Worm (Caenorhabditis elegans) whole organism, L1 larva: Measurements from ENCODE around the gene lips-9.

ENCODE experiments used
- C04F5.9 ChIP-seq: sonication (generic microtip); optimal IDR thresholded peaks from 2 replicates; lab custom pipeline; 2016; ENCODE audit warnings: missing genetic modification characterization, missing compliant biosample characterization
- aha-1 ChIP-seq: fragments of 150-350 bp; optimal IDR thresholded peaks from 2 replicates; lab custom pipeline; 2014; ENCODE audit warnings: missing biosample characterization, missing genetic modification characterization
- blmp-1 ChIP-seq: fragments of 150-350 bp; optimal IDR thresholded peaks from 2 replicates; lab custom pipeline; 2014; ENCODE audit warnings: missing biosample characterization, missing genetic modification characterization
- ceh-90 ChIP-seq: sonication (generic microtip); optimal IDR thresholded peaks from 2 replicates; lab custom pipeline; 2016; ENCODE audit warnings: missing genetic modification characterization, missing compliant biosample characterization
- efl-1 ChIP-seq, 4 experiments: fragments of 150-350 bp; optimal IDR thresholded peaks in 3 of 4; peaks in 1 of 4; 1 replicate in 1 of 4; 2 replicates in 3 of 4; lab custom pipeline; 2014; ENCODE audit warnings: missing biosample characterization in 2 of 4, missing genetic modification characterization in 2 of 4, missing genetic modification reagents in 2 of 4
- elt-2 ChIP-seq: sonication (generic microtip); optimal IDR thresholded peaks from 2 replicates; lab custom pipeline; 2016; ENCODE audit warnings: missing genetic modification characterization, mild to moderate bottlenecking, inconsistent platforms, missing compliant biosample characterization, missing genetic modification reagents
- elt-3 ChIP-seq, 6 experiments: fragments of 150-350 bp in 1 of 6; sonication (generic microtip); optimal IDR thresholded peaks; 2 replicates each; lab custom pipeline; 2017 to 2018; ENCODE audit warnings: missing biosample characterization in 6 of 6, missing genetic modification characterization in 6 of 6, inconsistent platforms in 1 of 6
- fkh-4 ChIP-seq: sonication (generic microtip); optimal IDR thresholded peaks from 2 replicates; lab custom pipeline; 2016; ENCODE audit warnings: missing compliant biosample characterization, missing genetic modification characterization, borderline replicate concordance
- fkh-8 ChIP-seq: sonication (generic microtip); optimal IDR thresholded peaks from 2 replicates; lab custom pipeline; 2016; ENCODE audit warnings: mild to moderate bottlenecking, missing genetic modification characterization, missing compliant biosample characterization
- hlh-17 ChIP-seq: fragments of 200-800 bp; sonication (Bioruptor generic); optimal IDR thresholded peaks from 2 replicates; lab custom pipeline; 2018; ENCODE audit warnings: missing genetic modification characterization, mild to moderate bottlenecking, missing compliant biosample characterization, moderate library complexity, borderline replicate concordance
- hlh-4 ChIP-seq: sonication (generic microtip); optimal IDR thresholded peaks from 2 replicates; lab custom pipeline; 2016; ENCODE audit warnings: mild to moderate bottlenecking, missing genetic modification characterization, missing compliant biosample characterization
- jun-1 ChIP-seq: fragments of 150-350 bp; optimal IDR thresholded peaks from 2 replicates; lab custom pipeline; 2014; ENCODE audit warnings: missing biosample characterization, missing genetic modification reagents, missing genetic modification characterization
- lin-13 ChIP-seq: fragments of 150-350 bp; optimal IDR thresholded peaks from 2 replicates; lab custom pipeline; 2014; ENCODE audit warnings: missing biosample characterization, missing genetic modification reagents, missing genetic modification characterization
- lin-14 ChIP-seq: fragments of 200-800 bp; sonication (Bioruptor generic); optimal IDR thresholded peaks from 2 replicates; lab custom pipeline; 2018; ENCODE audit warnings: mild to moderate bottlenecking, missing genetic modification characterization, moderate library complexity, missing compliant biosample characterization
- lir-3 ChIP-seq: sonication (generic microtip); optimal IDR thresholded peaks from 2 replicates; lab custom pipeline; 2016; ENCODE audit warnings: mild to moderate bottlenecking, missing genetic modification characterization, moderate library complexity, missing compliant biosample characterization; ENCODE audit not compliant: poor library complexity
- lsy-2 ChIP-seq, 2 experiments: fragments of 150-350 bp; optimal IDR thresholded peaks; 2 replicates each; lab custom pipeline; 2014; ENCODE audit warnings: missing biosample characterization in 2 of 2, missing genetic modification characterization in 2 of 2
- nhr-12 ChIP-seq: sonication (generic microtip); optimal IDR thresholded peaks from 2 replicates; lab custom pipeline; 2017; ENCODE audit warnings: missing biosample characterization, missing genetic modification characterization
- nhr-20 ChIP-seq: sonication (generic microtip); optimal IDR thresholded peaks from 2 replicates; lab custom pipeline; 2016; ENCODE audit warnings: mild to moderate bottlenecking, missing genetic modification characterization, missing compliant biosample characterization
- nhr-47 ChIP-seq: sonication (generic microtip); optimal IDR thresholded peaks from 2 replicates; lab custom pipeline; 2016; ENCODE audit warnings: mild to moderate bottlenecking, missing genetic modification characterization, moderate library complexity, missing compliant biosample characterization
- nhr-77 ChIP-seq: fragments of 150-350 bp; optimal IDR thresholded peaks from 2 replicates; lab custom pipeline; 2014; ENCODE audit warnings: missing biosample characterization, missing genetic modification characterization
- nhr-85 ChIP-seq: sonication (generic microtip); peaks from one replicate; lab custom pipeline; 2016; ENCODE audit warnings: missing genetic modification characterization, inconsistent platforms, missing compliant biosample characterization
- nhr-90 ChIP-seq: sonication (generic microtip); optimal IDR thresholded peaks from 2 replicates; lab custom pipeline; 2016; ENCODE audit warnings: mild to moderate bottlenecking, missing genetic modification characterization, missing compliant biosample characterization; ENCODE audit not compliant: poor library complexity
- pqm-1 ChIP-seq: sonication (generic microtip); optimal IDR thresholded peaks from 3 replicates; lab custom pipeline; 2017; ENCODE audit warnings: missing biosample characterization, missing genetic modification characterization
- rnt-1 ChIP-seq: sonication (generic microtip); optimal IDR thresholded peaks from 2 replicates; lab custom pipeline; 2016; ENCODE audit warnings: mild to moderate bottlenecking, missing genetic modification characterization, moderate library complexity, missing compliant biosample characterization
- snu-23 ChIP-seq: sonication (generic microtip); optimal IDR thresholded peaks from 2 replicates; lab custom pipeline; 2016; ENCODE audit warnings: missing genetic modification characterization, missing compliant biosample characterization
- sup-37 ChIP-seq: fragments of 200-800 bp; sonication (Bioruptor generic); optimal IDR thresholded peaks from 2 replicates; lab custom pipeline; 2018; ENCODE audit warnings: mild to moderate bottlenecking, missing genetic modification characterization, missing compliant biosample characterization
- vab-15 ChIP-seq: sonication (generic microtip); optimal IDR thresholded peaks from 2 replicates; lab custom pipeline; 2017; ENCODE audit warnings: missing genotype, mild to moderate bottlenecking, missing genetic modification characterization, missing compliant biosample characterization
- ztf-11 ChIP-seq, 2 experiments: sonication (generic microtip); optimal IDR thresholded peaks; 2 replicates each; lab custom pipeline; 2016 to 2017; ENCODE audit warnings: missing genetic modification characterization in 2 of 2, missing biosample characterization in 1 of 2, missing compliant biosample characterization in 1 of 2

Gene lips-9

ce11 chrII:12935259-12935658, at the start of gene lips-9:
TSS of gene lips-9 (minus strand) at chrII:12935359.
- TF ChIP-seq nhr-47 (tag; lab: Kevin White, UChicago): no peak
- no peak for TF ChIP-seq nhr-77 (tag; lab: Kevin White, UChicago)
- TF ChIP-seq jun-1: no peak
- no peak for TF ChIP-seq sup-37 (GFP tag; lab: Kevin White, UChicago)
- no peak for TF ChIP-seq lin-13 (GFP tag; lab: Kevin White, UChicago)
- no peak for TF ChIP-seq C04F5.9 (tag; lab: Kevin White, UChicago)
- no peak for TF ChIP-seq lsy-2 (tag; optimal IDR thresholded peaks at IDR 0.05; lab: Kevin White, UChicago)
- no peak for TF ChIP-seq fkh-4 (tag; lab: Kevin White, UChicago)
- no peak for TF ChIP-seq elt-3 (tag; optimal IDR thresholded peaks at IDR 0.05; lab: Kevin White, UChicago)
- no peak for TF ChIP-seq lir-3

ce11 chrII:12984709-12985108, 49.5 kb upstream of the lips-9 start:
- TF ChIP-seq ztf-11 (tag; optimal IDR thresholded peaks at IDR 0.05; lab: Kevin White, UChicago) (peak in 1 of 2 experiments; percentile 43), fkh-8 (tag; lab: Kevin White, UChicago) (no peak)

- TF ChIP-seq vab-15 (no peak), elt-2 (tag; lab: Kevin White, UChicago) (peak; percentile 65)
Observed at ce11 chrII:12982830-12983229, 47.7 kb upstream of the lips-9 start.

ce11 chrII:12981980-12982575, 46.9 kb upstream of the lips-9 start:
- TF ChIP-seq ztf-11 (tag; optimal IDR thresholded peaks at IDR 0.05; lab: Kevin White, UChicago) (no peak), blmp-1 (tag; lab: Kevin White, UChicago) (peak; percentile 25), nhr-20 (tag; lab: Kevin White, UChicago) (peak; percentile 30), snu-23 (GFP tag; lab: Kevin White, UChicago) (peak; percentile 12), rnt-1 (tag; lab: Kevin White, UChicago) (peak; percentile 20), nhr-85 (tag; lab: Kevin White, UChicago) (peak; percentile 93), lin-14 (peak; percentile 54), hlh-4 (no peak), elt-2 (tag; lab: Kevin White, UChicago) (peak; percentile 71)

- TF ChIP-seq ceh-90 (no peak), aha-1 (no peak), efl-1 (optimal IDR thresholded peaks at IDR 0.05; lab: Kevin White, UChicago) (no peak), efl-1 (GFP tag; optimal IDR thresholded peaks at IDR 0.05 in 1 of 2; lab: Kevin White, UChicago) (peak in 1 of 2 experiments; percentile 58), elt-2 (tag; lab: Kevin White, UChicago) (peak; percentile 96), pqm-1 (tag; lab: Kevin White, UChicago) (peak; percentile 34), nhr-12 (tag; lab: Kevin White, UChicago) (no peak), hlh-17 (no peak), lin-14 (peak; percentile 27)
Observed at ce11 chrII:12980212-12980611, 45.1 kb upstream of the lips-9 start, which contains the start of gene cyd-1. TSS of gene cyd-1 (plus strand) at chrII:12980591.

ce11 chrII:12978658-12979057, 43.5 kb upstream of the lips-9 start:
- TF ChIP-seq nhr-90 (tag; lab: Kevin White, UChicago): no peak
- TF ChIP-seq nhr-85 (tag; lab: Kevin White, UChicago): peak; percentile 52
- TF ChIP-seq, all 84 proteins: peak for 1

ce11 chrII:12969622-12970021, 34.5 kb upstream of the lips-9 start, which contains the start of gene Y38F1A.4:
TSS of gene Y38F1A.4 (minus strand) at chrII:12969722.
- no peak for TF ChIP-seq nhr-20 (tag; lab: Kevin White, UChicago)
- TF ChIP-seq ztf-11 (tag; optimal IDR thresholded peaks at IDR 0.05; lab: Kevin White, UChicago): no peak
- TF ChIP-seq hlh-4: peak; percentile 82
- TF ChIP-seq, all 84 proteins: peak for 1
